Fruit fly (Drosophila melanogaster) S2 (cell line): Measurements from ENCODE around the gene CG33669.

Source experiments
- CG8478 ChIP-seq: fragments of >200 bp; optimal IDR thresholded peaks from 2 replicates; lab custom pipeline; 2018
- CTCF ChIP-seq, 2 experiments: fragments of >200 bp; optimal IDR thresholded peaks; 2 replicates each; lab custom pipeline; 2018

DNA sequence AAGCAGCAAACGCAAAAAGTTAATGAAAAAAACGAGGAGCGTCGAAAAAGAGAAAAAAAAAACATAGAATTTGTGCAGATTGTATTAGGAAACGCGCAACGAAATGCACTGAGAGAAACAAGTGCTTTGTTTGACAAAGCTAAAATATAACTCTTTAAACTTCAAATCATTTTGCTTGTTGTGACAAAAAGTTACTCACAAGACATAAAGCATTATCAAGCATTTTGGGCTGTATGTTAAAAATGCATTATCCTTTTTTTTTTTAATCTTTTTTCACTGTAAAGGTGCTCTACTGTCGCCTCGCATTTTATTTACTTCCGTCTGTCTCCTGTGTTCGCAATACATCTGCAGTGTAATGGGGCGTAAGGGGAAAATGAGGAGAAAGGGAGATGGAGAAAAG lies 23.2 kb downstream of the CG33669 start:
- TF ChIP-seq CG8478 (lab: Kevin White, UChicago) (no peak), CTCF (optimal IDR thresholded peaks at IDR 0.05; lab: Kevin White, UChicago) (no peak)
